Fruit fly (Drosophila melanogaster) whole organism, embryonic: ENCODE data around the gene CG5191.
A peak's percentile ranks its signal among the peaks of the same experiment; 100 is the strongest.

Source experiments
- Bdp1 ChIP-seq: fragments of 200-800 bp; sonication (Bioruptor generic); optimal IDR thresholded peaks from 3 replicates; lab custom pipeline; 2016; ENCODE audit warnings: missing biosample characterization, missing genetic modification characterization
- Blimp-1 ChIP-seq: fragments of 200-800 bp; sonication (Bioruptor generic); optimal IDR thresholded peaks from 3 replicates; lab custom pipeline; 2018; ENCODE audit warnings: missing biosample characterization, missing genetic modification characterization, mild to moderate bottlenecking, moderate library complexity, missing genetic modification reagents
- BtbVII ChIP-seq: fragments of 200-800 bp; sonication (Bioruptor generic); optimal IDR thresholded peaks from 3 replicates; lab custom pipeline; 2017; ENCODE audit warnings: missing biosample characterization, mild to moderate bottlenecking, missing genetic modification characterization
- C15 ChIP-seq: fragments of 200-800 bp; sonication (Bioruptor generic); IDR thresholded peaks from 3 replicates; pipeline ENCODE4 v1.3.6; 2022; ENCODE audit warnings: missing biosample characterization, missing genetic modification characterization
- CG13624 ChIP-seq: fragments of 200-800 bp; sonication (Bioruptor generic); optimal IDR thresholded peaks from 2 replicates; lab custom pipeline; 2016; ENCODE audit warnings: missing biosample characterization, missing genetic modification characterization
- CG1529 ChIP-seq: fragments of 200-800 bp; sonication (Bioruptor generic); optimal IDR thresholded peaks from 3 replicates; lab custom pipeline; 2018; ENCODE audit warnings: missing biosample characterization, missing genetic modification characterization
- CG16779 ChIP-seq: fragments of 200-800 bp; sonication (Bioruptor generic); IDR thresholded peaks from 2 replicates; pipeline ENCODE4 v1.3.6; 2022; ENCODE audit warnings: missing biosample characterization, missing genetic modification characterization
- CG16813 ChIP-seq: fragments of 200-800 bp; sonication (Bioruptor generic); IDR thresholded peaks from 3 replicates; pipeline ENCODE4 v1.3.6; 2022; ENCODE audit warnings: missing biosample characterization, missing genetic modification characterization; ENCODE audit not compliant: partially characterized antibody
- CG17186 ChIP-seq: fragments of 200-800 bp; sonication (Bioruptor generic); optimal IDR thresholded peaks from 3 replicates; lab custom pipeline; 2017; ENCODE audit warnings: missing biosample characterization, missing genetic modification reagents, missing genetic modification characterization
- CG17328 ChIP-seq: fragments of 200-800 bp; sonication (Bioruptor generic); IDR thresholded peaks from 2 replicates; pipeline ENCODE4 v1.3.6; 2022; ENCODE audit warnings: missing biosample characterization, missing genetic modification characterization
- CG30403 ChIP-seq: fragments of 200-800 bp; sonication (Bioruptor generic); optimal IDR thresholded peaks from 3 replicates; lab custom pipeline; 2016; ENCODE audit warnings: missing biosample characterization, missing genetic modification characterization
- CG32772 ChIP-seq: fragments of 200-800 bp; sonication (Bioruptor generic); IDR thresholded peaks from 2 replicates; pipeline ENCODE4 v1.3.6; 2022; ENCODE audit warnings: missing biosample characterization, missing genetic modification characterization
- CG34422 ChIP-seq: fragments of 200-800 bp; sonication (Bioruptor generic); IDR thresholded peaks from 3 replicates; pipeline ENCODE4 v1.3.6; 2022; ENCODE audit warnings: missing biosample characterization, missing genetic modification characterization
- CG3838 ChIP-seq: fragments of 200-800 bp; sonication (Bioruptor generic); optimal IDR thresholded peaks from 3 replicates; lab custom pipeline; 2016; ENCODE audit warnings: missing biosample characterization, missing genetic modification characterization
- CG4820 ChIP-seq: fragments of 200-800 bp; sonication (Bioruptor generic); optimal IDR thresholded peaks from 3 replicates; lab custom pipeline; 2016; ENCODE audit warnings: missing biosample characterization, missing genetic modification characterization
- CG6254 ChIP-seq: fragments of 200-800 bp; sonication (Bioruptor generic); optimal IDR thresholded peaks from 3 replicates; lab custom pipeline; 2017; ENCODE audit warnings: mild to moderate bottlenecking, missing biosample characterization, missing genetic modification reagents, missing genetic modification characterization
- CG6854 ChIP-seq: fragments of 200-800 bp; sonication (Bioruptor generic); optimal IDR thresholded peaks from 3 replicates; lab custom pipeline; 2017; ENCODE audit warnings: missing biosample characterization, mild to moderate bottlenecking, missing genetic modification characterization
- CG8281 ChIP-seq: fragments of 200-800 bp; sonication (Bioruptor generic); optimal IDR thresholded peaks from 2 replicates; lab custom pipeline; 2018; ENCODE audit warnings: missing biosample characterization, mild to moderate bottlenecking, missing genetic modification characterization, moderate library complexity
- CG8944 ChIP-seq: fragments of 200-800 bp; sonication (Bioruptor generic); optimal IDR thresholded peaks from 3 replicates; lab custom pipeline; 2016; ENCODE audit warnings: missing biosample characterization, missing genetic modification characterization
- E2f2 ChIP-seq: fragments of 200-800 bp; sonication (Bioruptor generic); IDR thresholded peaks from 2 replicates; pipeline ENCODE4 v1.3.6; 2022; ENCODE audit warnings: missing biosample characterization, missing genetic modification characterization
- Gsc ChIP-seq: fragments of 200-800 bp; sonication (Bioruptor generic); IDR thresholded peaks from 2 replicates; pipeline ENCODE4 v1.3.6; 2022; ENCODE audit warnings: missing biosample characterization, missing genetic modification characterization
- Lhr ChIP-seq: fragments of 200-800 bp; sonication (Bioruptor generic); optimal IDR thresholded peaks from 3 replicates; lab custom pipeline; 2017; ENCODE audit warnings: mild to moderate bottlenecking, missing biosample characterization, missing genetic modification reagents, missing genetic modification characterization
- Nf-YC ChIP-seq: fragments of 200-800 bp; optimal IDR thresholded peaks from 3 replicates; lab custom pipeline; 2019; ENCODE audit warnings: missing biosample characterization, mild to moderate bottlenecking, missing genetic modification characterization, moderate library complexity
- Six4 ChIP-seq: fragments of 200-800 bp; sonication (Bioruptor generic); optimal IDR thresholded peaks from 2 replicates; lab custom pipeline; 2016; ENCODE audit warnings: missing biosample characterization, missing genetic modification characterization
- Ssrp ChIP-seq: fragments of 200-800 bp; sonication (Bioruptor generic); optimal IDR thresholded peaks from 2 replicates; lab custom pipeline; 2018; ENCODE audit warnings: missing biosample characterization, mild to moderate bottlenecking, missing genetic modification characterization, moderate library complexity
- Xrp1 ChIP-seq: fragments of 200-800 bp; sonication (Bioruptor generic); IDR thresholded peaks from 2 replicates; pipeline ENCODE4 v1.3.6; 2022; ENCODE audit warnings: missing biosample characterization, missing genetic modification characterization
- bigmax ChIP-seq: fragments of 200-800 bp; sonication (Bioruptor generic); optimal IDR thresholded peaks from 2 replicates; lab custom pipeline; 2018; ENCODE audit warnings: missing biosample characterization, mild to moderate bottlenecking, missing genetic modification characterization
- bowl ChIP-seq: fragments of 200-800 bp; sonication (Bioruptor generic); IDR thresholded peaks from 2 replicates; pipeline ENCODE4 v1.3.6; 2022; ENCODE audit warnings: missing biosample characterization, missing genetic modification characterization
- croc ChIP-seq: fragments of 200-800 bp; sonication (Bioruptor generic); conservative IDR thresholded peaks from 3 replicates; pipeline ENCODE4 v1.3.6; 2022; ENCODE audit warnings: missing biosample characterization, missing genetic modification characterization
- dm ChIP-seq: fragments of 200-800 bp; sonication (Bioruptor generic); optimal IDR thresholded peaks from 3 replicates; lab custom pipeline; 2016; ENCODE audit warnings: missing biosample characterization, missing genetic modification characterization
- dpn ChIP-seq, 2 experiments: fragments of 200-800 bp; sonication (Bioruptor generic); optimal IDR thresholded peaks; 3 replicates each; lab custom pipeline; 2016; ENCODE audit warnings: missing biosample characterization in 2 of 2, missing genetic modification characterization in 2 of 2
- ewg ChIP-seq: fragments of 200-800 bp; sonication (Bioruptor generic); optimal IDR thresholded peaks from 3 replicates; lab custom pipeline; 2017; ENCODE audit warnings: mild to moderate bottlenecking, missing biosample characterization, missing genetic modification reagents, missing genetic modification characterization
- exex ChIP-seq: fragments of 200-800 bp; sonication (Bioruptor generic); optimal IDR thresholded peaks from 4 replicates; lab custom pipeline; 2018; ENCODE audit warnings: missing biosample characterization, mild to moderate bottlenecking, missing genetic modification characterization, moderate library complexity
- grau ChIP-seq: fragments of 200-800 bp; optimal IDR thresholded peaks from 3 replicates; lab custom pipeline; 2019; ENCODE audit warnings: missing biosample characterization, mild to moderate bottlenecking, missing genetic modification characterization, moderate library complexity
- grn ChIP-seq: fragments of 200-800 bp; sonication (Bioruptor generic); optimal IDR thresholded peaks from 3 replicates; lab custom pipeline; 2017; ENCODE audit warnings: missing biosample characterization, missing genetic modification characterization
- h ChIP-seq: fragments of >200 bp; optimal IDR thresholded peaks from 2 replicates; lab custom pipeline; 2017
- hbn ChIP-seq: fragments of 200-800 bp; sonication (Bioruptor generic); IDR thresholded peaks from 2 replicates; pipeline ENCODE4 v1.3.6; 2022; ENCODE audit warnings: missing biosample characterization, missing genetic modification characterization; ENCODE audit not compliant: partially characterized antibody
- kah ChIP-seq: fragments of 200-800 bp; sonication (Bioruptor generic); optimal IDR thresholded peaks from 2 replicates; lab custom pipeline; 2018; ENCODE audit warnings: missing biosample characterization, mild to moderate bottlenecking, missing genetic modification characterization
- knrl ChIP-seq: fragments of 200-800 bp; sonication (Bioruptor generic); IDR thresholded peaks from 3 replicates; pipeline ENCODE4 v1.3.6; 2022; ENCODE audit warnings: missing biosample characterization, missing genetic modification characterization; ENCODE audit not compliant: partially characterized antibody
- mam ChIP-seq: fragments of 200-800 bp; sonication (Bioruptor generic); optimal IDR thresholded peaks from 3 replicates; lab custom pipeline; 2016; ENCODE audit warnings: missing biosample characterization, missing genetic modification characterization
- pfk ChIP-seq: fragments of 200-800 bp; sonication (Bioruptor generic); optimal IDR thresholded peaks from 2 replicates; lab custom pipeline; 2018; ENCODE audit warnings: missing biosample characterization, mild to moderate bottlenecking, missing genetic modification characterization, moderate library complexity
- pnt ChIP-seq: fragments of 200-800 bp; sonication (Bioruptor generic); optimal IDR thresholded peaks from 3 replicates; lab custom pipeline; 2016; ENCODE audit warnings: missing biosample characterization, missing genetic modification characterization
- ro ChIP-seq: fragments of 200-800 bp; sonication (Bioruptor generic); IDR thresholded peaks from 2 replicates; pipeline ENCODE4 v1.3.6; 2022; ENCODE audit warnings: missing biosample characterization, missing genetic modification characterization
- schlank ChIP-seq: fragments of 200-800 bp; sonication (Bioruptor generic); optimal IDR thresholded peaks from 2 replicates; lab custom pipeline; 2018; ENCODE audit warnings: missing biosample characterization, mild to moderate bottlenecking, missing genetic modification characterization
- shn ChIP-seq: fragments of 200-800 bp; sonication (Bioruptor generic); optimal IDR thresholded peaks from 3 replicates; lab custom pipeline; 2016; ENCODE audit warnings: missing biosample characterization, missing genetic modification characterization
- tio ChIP-seq: fragments of 200-800 bp; sonication (Bioruptor generic); optimal IDR thresholded peaks from 2 replicates; lab custom pipeline; 2017; ENCODE audit warnings: missing biosample characterization, missing genetic modification characterization, inconsistent platforms
- ttk ChIP-seq: fragments of 200-800 bp; sonication (Bioruptor generic); IDR thresholded peaks from 2 replicates; pipeline ENCODE4 v2.1.2; 2022; ENCODE audit warnings: missing biosample characterization, missing genetic modification characterization
- twi ChIP-seq: fragments of 200-800 bp; optimal IDR thresholded peaks from 2 replicates; lab custom pipeline; 2019; ENCODE audit warnings: missing biosample characterization, mild to moderate bottlenecking, missing genetic modification characterization, moderate library complexity
- tx ChIP-seq: fragments of 200-800 bp; sonication (Bioruptor generic); optimal IDR thresholded peaks from 2 replicates; lab custom pipeline; 2016; ENCODE audit warnings: missing biosample characterization, missing genetic modification characterization
- vnd ChIP-seq: fragments of 200-800 bp; sonication (Bioruptor generic); IDR thresholded peaks from 3 replicates; pipeline ENCODE4 v1.3.6; 2022; ENCODE audit warnings: missing biosample characterization, missing genetic modification characterization; ENCODE audit not compliant: partially characterized antibody
- zfh1 ChIP-seq: fragments of 200-800 bp; sonication (Bioruptor generic); IDR thresholded peaks from 3 replicates; pipeline ENCODE4 v1.3.6; 2022; ENCODE audit warnings: missing biosample characterization, missing genetic modification characterization

Gene CG5191

DNA sequence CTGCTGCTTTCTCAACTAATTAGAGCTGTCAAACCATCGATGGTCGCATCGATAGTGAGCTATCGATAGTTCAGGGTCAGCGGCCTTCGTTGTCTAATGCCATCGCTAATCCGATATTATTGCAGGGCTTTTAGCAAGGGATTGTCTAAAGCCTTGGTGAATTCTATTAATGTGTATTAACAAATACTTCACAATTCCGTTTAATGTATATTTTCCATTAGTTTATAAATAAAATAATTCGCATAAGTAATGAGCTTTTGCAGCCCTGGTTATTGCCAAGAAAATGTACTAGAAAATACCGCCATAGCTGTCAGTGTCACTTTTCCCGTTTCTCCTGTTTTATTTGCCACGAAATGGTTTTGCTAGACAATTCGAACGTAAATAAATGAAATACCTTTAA is 19.2 kb downstream of the CG5191 start, which contains the start of the genes EloB and Srp14 (continued):
- TF ChIP-seq shn (GFP tag; lab: Kevin White, UChicago) (peak; percentile 70), CG8281 (tag; lab: Kevin White, UChicago) (no peak), CG16779 (GFP tag; lab: Robert Waterston, UW) (0 out of 2 replicates have a peak, but pooled peaks have one; percentile 6), CG6254 (GFP tag; lab: Kevin White, UChicago) (no peak), ro (GFP tag; lab: Robert Waterston, UW) (peak; percentile 36; the same call in 1 of the 2 replicates), grau (tag; lab: Kevin White, UChicago) (peak; percentile 84), zfh1 (GFP tag; lab: Robert Waterston, UW) (peak; percentile 83), hbn (GFP tag; lab: Robert Waterston, UW) (peak; percentile 97), twi (peak; percentile 63), pfk (no peak), Nf-YC (tag; lab: Kevin White, UChicago) (peak; percentile 80), dpn (GFP tag; optimal IDR thresholded peaks at IDR 0.05; lab: Kevin White, UChicago) (peak; percentile 78 to 83), C15 (GFP tag; lab: Robert Waterston, UW) (peak; percentile 61; the same call in 1 of the 3 replicates), Xrp1 (GFP tag; lab: Robert Waterston, UW) (peak; percentile 77; the same call in 1 of the 2 replicates), E2f2 (peak; percentile 70), knrl (GFP tag; lab: Robert Waterston, UW) (peak; percentile 98), CG17328 (GFP tag; lab: Robert Waterston, UW) (peak; percentile 80), ttk (GFP tag; lab: Robert Waterston, UW) (peak; percentile 55; the same call in 1 of the 2 replicates), CG17186 (peak; percentile 50), CG32772 (GFP tag; lab: Robert Waterston, UW) (peak; percentile 53), mam (peak; percentile 86), Lhr (GFP tag; lab: Kevin White, UChicago) (peak; percentile 77), CG1529 (peak; percentile 53), dm (GFP tag; lab: Kevin White, UChicago) (peak; percentile 62), grn (GFP tag; lab: Kevin White, UChicago) (no peak), exex (no peak), CG34422 (GFP tag; lab: Robert Waterston, UW) (peak; percentile 86), kah (GFP tag; lab: Kevin White, UChicago) (peak; percentile 18), Six4 (GFP tag; lab: Kevin White, UChicago) (peak; percentile 61), bigmax (GFP tag; lab: Kevin White, UChicago) (peak; percentile 2), CG8944 (GFP tag; lab: Kevin White, UChicago) (peak; percentile 57), Blimp-1 (GFP tag; lab: Kevin White, UChicago) (peak; percentile 73), tio (GFP tag; lab: Kevin White, UChicago) (no peak), Gsc (GFP tag; lab: Robert Waterston, UW) (no peak), CG4820 (peak; percentile 69), pnt (GFP tag; lab: Kevin White, UChicago) (peak; percentile 57), Ssrp (peak; percentile 73), CG16813 (GFP tag; lab: Robert Waterston, UW) (peak; percentile 97), schlank (tag; lab: Kevin White, UChicago) (peak; percentile 47), ewg (GFP tag; lab: Kevin White, UChicago) (no peak), BtbVII (peak; percentile 65), vnd (GFP tag; lab: Robert Waterston, UW) (peak; percentile 94), CG30403 (GFP tag; lab: Kevin White, UChicago) (peak; percentile 90), h (lab: Kevin White, UChicago) (no peak), croc (0 out of 3 replicates have a peak, but pooled peaks have one; percentile 30), CG6854 (GFP tag; lab: Kevin White, UChicago) (peak; percentile 54), tx (GFP tag; lab: Kevin White, UChicago) (peak; percentile 76), bowl (peak; percentile 18; the same call in 1 of the 2 replicates), CG3838 (GFP tag; lab: Kevin White, UChicago) (peak; percentile 68), Bdp1 (GFP tag; lab: Kevin White, UChicago) (peak; percentile 74), CG13624 (GFP tag; lab: Kevin White, UChicago) (peak; percentile 84)
